Worm (Caenorhabditis elegans): ENCODE data around the gene tbx-9.
A peak's percentile ranks its signal among the peaks of the same experiment; 100 is the strongest.

Gene tbx-9

ce11 chrIII:10335086-10335485, 6.6 kb downstream of the tbx-9 start, which contains the start of gene ced-9:
Gene ced-9 (plus strand): TSS chrIII:10335172.
- TF ChIP-seq hpl-2 (GFP tag; optimal IDR thresholded peaks at IDR 0.05) (no peak), rnt-1 (tag; optimal IDR thresholded peaks at IDR 0.05) (no peak), nhr-11 (tag; optimal IDR thresholded peaks at IDR 0.05) (no peak), nhr-237 (tag; optimal IDR thresholded peaks at IDR 0.05) (no peak), hlh-4 (tag; optimal IDR thresholded peaks at IDR 0.05) (no peak), elt-3 (tag; optimal IDR thresholded peaks at IDR 0.05) (no peak), egl-27 (tag; optimal IDR thresholded peaks at IDR 0.05) (no peak)

- TF ChIP-seq ama-1 (optimal IDR thresholded peaks at IDR 0.05) (no peak), fkh-10 (GFP tag; optimal IDR thresholded peaks at IDR 0.05) (peak; percentile 10), blmp-1 (tag; optimal IDR thresholded peaks at IDR 0.05) (peak; percentile 50), swsn-7 (tag; optimal IDR thresholded peaks at IDR 0.05) (peak; percentile 89), hpl-2 (GFP tag; optimal IDR thresholded peaks at IDR 0.05) (no peak), lir-3 (tag; optimal IDR thresholded peaks at IDR 0.05; ENCODE audit: poor library complexity) (peak; percentile 33), rnt-1 (tag; optimal IDR thresholded peaks at IDR 0.05) (peak; percentile 96), vab-15 (tag; optimal IDR thresholded peaks at IDR 0.05) (no peak), pqm-1 (tag; optimal IDR thresholded peaks at IDR 0.05) (peak; percentile 30), nhr-84 (tag; optimal IDR thresholded peaks at IDR 0.05) (no peak), egl-13 (tag; optimal IDR thresholded peaks at IDR 0.05) (peak; percentile 63), unc-98 (GFP tag; IDR thresholded peaks at IDR 0.05) (no peak; the same call in 1 of the 2 replicates), nhr-71 (tag; optimal IDR thresholded peaks at IDR 0.05) (peak; percentile 93), efl-1 (optimal IDR thresholded peaks at IDR 0.05) (peak; percentile 87 to 89), efl-1 (GFP tag; optimal IDR thresholded peaks at IDR 0.05 in 1 of 2) (peak; percentile 84 to 99), ztf-4 (tag; optimal IDR thresholded peaks at IDR 0.05) (peak; percentile 38), fos-1 (tag; optimal IDR thresholded peaks at IDR 0.05) (peak; percentile 72), lin-13 (GFP tag; optimal IDR thresholded peaks at IDR 0.05) (peak; percentile 79), unc-86 (tag; optimal IDR thresholded peaks at IDR 0.05) (peak; percentile 87), egl-27 (tag; optimal IDR thresholded peaks at IDR 0.05) (no peak), C04F5.9 (tag; optimal IDR thresholded peaks at IDR 0.05) (peak; percentile 65), ceh-8 (GFP tag; optimal IDR thresholded peaks at IDR 0.05) (peak; percentile 84), dsc-1 (tag; optimal IDR thresholded peaks at IDR 0.05) (peak; percentile 92), nhr-76 (tag; optimal IDR thresholded peaks at IDR 0.05) (no peak), nhr-20 (tag; optimal IDR thresholded peaks at IDR 0.05) (peak; percentile 88), irx-1 (tag; optimal IDR thresholded peaks at IDR 0.05) (peak; percentile 89), sox-4 (tag; optimal IDR thresholded peaks at IDR 0.05) (peak; percentile 41), lsy-2 (tag; optimal IDR thresholded peaks at IDR 0.05) (peak; percentile 90 to 93), isw-1 (GFP tag; IDR thresholded peaks at IDR 0.05) (peak; percentile 78), C34B4.2 (tag; optimal IDR thresholded peaks at IDR 0.05) (no peak), lin-39 (tag; optimal IDR thresholded peaks at IDR 0.05) (peak; percentile 89), alr-1 (tag; optimal IDR thresholded peaks at IDR 0.05; ENCODE audit: borderline replicate concordance) (no peak), nhr-11 (tag; optimal IDR thresholded peaks at IDR 0.05) (peak; percentile 58), mep-1 (tag; optimal IDR thresholded peaks at IDR 0.05) (peak; percentile 95), tlp-1 (tag; optimal IDR thresholded peaks at IDR 0.05) (no peak), lin-15B (tag; optimal IDR thresholded peaks at IDR 0.05) (peak; percentile 81), nhr-85 (tag) (peak; percentile 98), nhr-47 (tag; optimal IDR thresholded peaks at IDR 0.05) (peak; percentile 94), mdl-1 (tag; optimal IDR thresholded peaks at IDR 0.05) (peak in 1 of 2 experiments; percentile 77), sup-37 (GFP tag; optimal IDR thresholded peaks at IDR 0.05) (peak; percentile 81), nhr-77 (tag; optimal IDR thresholded peaks at IDR 0.05) (peak; percentile 48), fkh-4 (tag; optimal IDR thresholded peaks at IDR 0.05; ENCODE audit: borderline replicate concordance) (peak; percentile 48), ceh-63 (GFP tag; optimal IDR thresholded peaks at IDR 0.05) (no peak), dpl-1 (GFP tag; optimal IDR thresholded peaks at IDR 0.05) (peak; percentile 84 to 87 (median 86)), tbx-2 (tag; optimal IDR thresholded peaks at IDR 0.05) (peak; percentile 85), lin-35 (GFP tag; optimal IDR thresholded peaks at IDR 0.05) (peak; percentile 86 to 92), pax-3 (tag; optimal IDR thresholded peaks at IDR 0.05) (peak; percentile 76)
Measured at ce11 chrIII:10333961-10334542, 7.6 kb downstream of the tbx-9 start, which contains the start of the genes jmjd-4 and mev-1. Gene jmjd-4 (minus strand): TSS chrIII:10334018. Gene mev-1 (plus strand): TSS chrIII:10334277.
